Fruit fly (Drosophila melanogaster): ENCODE data around the gene mbt.

dm6 chrX:16660632-16661031 is 50.1 kb downstream of the mbt start:
- no peak for TF ChIP-seq psq (optimal IDR thresholded peaks at IDR 0.05)
- TF ChIP-seq Myc (optimal IDR thresholded peaks at IDR 0.05), result no peak
- no peak for TF ChIP-seq insv (optimal IDR thresholded peaks at IDR 0.05)
- no peak for TF ChIP-seq ttk (optimal IDR thresholded peaks at IDR 0.05)
- TF ChIP-seq h (optimal IDR thresholded peaks at IDR 0.05), result no peak
